Fruit fly (Drosophila melanogaster) whole organism, embryonic: ENCODE results near the gene RpS30.

Source experiments
- ATbp ChIP-seq: fragments of 200-800 bp; sonication (Bioruptor generic); optimal IDR thresholded peaks from 2 replicates; lab custom pipeline; 2017; ENCODE audit warnings: missing biosample characterization, mild to moderate bottlenecking, missing genetic modification characterization, missing genetic modification reagents
- Aef1 ChIP-seq: fragments of 200-800 bp; sonication (Bioruptor generic); IDR thresholded peaks from 3 replicates; pipeline ENCODE4 v1.3.6; 2022; ENCODE audit warnings: missing biosample characterization, missing genetic modification characterization
- CG10209 ChIP-seq: fragments of 200-800 bp; sonication (Bioruptor generic); optimal IDR thresholded peaks from 3 replicates; lab custom pipeline; 2017; ENCODE audit warnings: missing biosample characterization, mild to moderate bottlenecking, missing genetic modification characterization, missing genetic modification reagents
- CG1024 ChIP-seq: fragments of 200-800 bp; sonication (Bioruptor generic); IDR thresholded peaks from 2 replicates; pipeline ENCODE4 v1.3.6; 2022; ENCODE audit warnings: missing biosample characterization, missing genetic modification characterization
- CG11723 ChIP-seq: fragments of 200-800 bp; sonication (Bioruptor generic); optimal IDR thresholded peaks from 2 replicates; lab custom pipeline; 2017; ENCODE audit warnings: missing biosample characterization, mild to moderate bottlenecking, missing genetic modification characterization
- CG12219 ChIP-seq: fragments of 200-800 bp; sonication (Bioruptor generic); optimal IDR thresholded peaks from 3 replicates; lab custom pipeline; 2018; ENCODE audit warnings: missing biosample characterization, mild to moderate bottlenecking, missing genetic modification characterization
- CG1233 ChIP-seq: fragments of 200-800 bp; sonication (Bioruptor generic); optimal IDR thresholded peaks from 4 replicates; lab custom pipeline; 2018; ENCODE audit warnings: missing biosample characterization, mild to moderate bottlenecking, missing genetic modification characterization
- CG12391 ChIP-seq: fragments of 200-800 bp; sonication (Bioruptor generic); optimal IDR thresholded peaks from 3 replicates; lab custom pipeline; 2018; ENCODE audit warnings: missing biosample characterization, mild to moderate bottlenecking, missing genetic modification characterization, moderate library complexity
- CG14441 ChIP-seq: fragments of 200-800 bp; sonication (Bioruptor generic); IDR thresholded peaks from 2 replicates; pipeline ENCODE4 v1.3.6; 2022; ENCODE audit warnings: missing biosample characterization, missing genetic modification characterization
- CG15011 ChIP-seq: fragments of 200-800 bp; sonication (Bioruptor generic); optimal IDR thresholded peaks from 3 replicates; lab custom pipeline; 2018; ENCODE audit warnings: missing biosample characterization, mild to moderate bottlenecking, missing genetic modification characterization
- CG17385 ChIP-seq: fragments of 200-800 bp; sonication (Bioruptor generic); optimal IDR thresholded peaks from 3 replicates; lab custom pipeline; 2018; ENCODE audit warnings: missing biosample characterization, mild to moderate bottlenecking, missing genetic modification characterization
- CG18476 ChIP-seq: fragments of 200-800 bp; sonication (Bioruptor generic); optimal IDR thresholded peaks from 2 replicates; lab custom pipeline; 2016; ENCODE audit warnings: missing biosample characterization, mild to moderate bottlenecking, missing genetic modification characterization
- CG18619 ChIP-seq: fragments of 200-800 bp; sonication (Bioruptor generic); optimal IDR thresholded peaks from 3 replicates; lab custom pipeline; 2017; ENCODE audit warnings: missing biosample characterization, mild to moderate bottlenecking, missing genetic modification characterization
- CG2875 ChIP-seq: fragments of 200-800 bp; sonication (Bioruptor generic); optimal IDR thresholded peaks from 2 replicates; lab custom pipeline; 2017; ENCODE audit warnings: missing biosample characterization, mild to moderate bottlenecking, missing genetic modification characterization, missing genetic modification reagents
- CG32767 ChIP-seq: fragments of 200-800 bp; sonication (Bioruptor generic); IDR thresholded peaks from 2 replicates; pipeline ENCODE4 v1.3.6; 2022; ENCODE audit warnings: missing biosample characterization, missing genetic modification characterization
- CG3847 ChIP-seq: fragments of 200-800 bp; sonication (Bioruptor generic); IDR thresholded peaks from 2 replicates; pipeline ENCODE4 v1.3.6; 2022; ENCODE audit warnings: missing biosample characterization, missing genetic modification characterization
- CG4282 ChIP-seq: fragments of 200-800 bp; sonication (Bioruptor generic); optimal IDR thresholded peaks from 2 replicates; lab custom pipeline; 2016; ENCODE audit warnings: missing biosample characterization, missing genetic modification characterization
- CG8089 ChIP-seq: fragments of 200-800 bp; sonication (Bioruptor generic); optimal IDR thresholded peaks from 3 replicates; lab custom pipeline; 2016; ENCODE audit warnings: missing biosample characterization, missing genetic modification characterization
- CG8388 ChIP-seq: fragments of 200-800 bp; sonication (Bioruptor generic); optimal IDR thresholded peaks from 2 replicates; lab custom pipeline; 2019; ENCODE audit warnings: missing biosample characterization, mild to moderate bottlenecking, missing genetic modification characterization, moderate library complexity
- CTCF ChIP-seq: fragments of 200-800 bp; sonication (Bioruptor generic); optimal IDR thresholded peaks from 2 replicates; lab custom pipeline; 2017; ENCODE audit warnings: missing biosample characterization, mild to moderate bottlenecking, missing genetic modification characterization, moderate library complexity
- Chrac-16 ChIP-seq: fragments of 200-800 bp; sonication (Bioruptor generic); optimal IDR thresholded peaks from 3 replicates; lab custom pipeline; 2016; ENCODE audit warnings: missing biosample characterization, missing genetic modification characterization
- D ChIP-seq, 2 experiments: fragments of 200-800 bp in 1 of 2; fragments of >200 bp in 1 of 2; sonication (Bioruptor generic) in 1 of 2; optimal IDR thresholded peaks; 2 replicates in 1 of 2; 3 replicates in 1 of 2; lab custom pipeline; 2017; ENCODE audit warnings: mild to moderate bottlenecking in 1 of 2, missing biosample characterization in 1 of 2, missing genetic modification characterization in 1 of 2, missing genetic modification reagents in 1 of 2
- Dip2 ChIP-seq: fragments of 200-800 bp; sonication (Bioruptor generic); IDR thresholded peaks from 2 replicates; pipeline ENCODE4 v1.3.6; 2022; ENCODE audit warnings: missing biosample characterization, missing genetic modification characterization
- Dp ChIP-seq: fragments of 200-800 bp; sonication (Bioruptor generic); optimal IDR thresholded peaks from 2 replicates; lab custom pipeline; 2018; ENCODE audit warnings: missing biosample characterization, mild to moderate bottlenecking, missing genetic modification characterization, moderate library complexity
- E2f1 ChIP-seq: fragments of 200-800 bp; sonication (Bioruptor generic); IDR thresholded peaks from 2 replicates; pipeline ENCODE4 v1.3.6; 2022; ENCODE audit warnings: missing biosample characterization, missing genetic modification characterization
- Fer1 ChIP-seq: fragments of 200-800 bp; sonication (Bioruptor generic); optimal IDR thresholded peaks from 2 replicates; lab custom pipeline; 2017; ENCODE audit warnings: missing biosample characterization, mild to moderate bottlenecking, missing genetic modification characterization
- H2.0 ChIP-seq: fragments of 200-800 bp; sonication (Bioruptor generic); IDR thresholded peaks from 2 replicates; pipeline ENCODE4 v1.3.6; 2022; ENCODE audit warnings: missing biosample characterization, missing genetic modification characterization
- HLHmδ ChIP-seq: fragments of 200-800 bp; sonication (Bioruptor generic); optimal IDR thresholded peaks from 2 replicates; lab custom pipeline; 2018; ENCODE audit warnings: missing biosample characterization, mild to moderate bottlenecking, missing genetic modification characterization, moderate library complexity
- Scr ChIP-seq: fragments of 200-800 bp; sonication (Bioruptor generic); IDR thresholded peaks from 2 replicates; pipeline ENCODE4 v1.3.6; 2022; ENCODE audit warnings: missing biosample characterization, missing genetic modification characterization; ENCODE audit not compliant: partially characterized antibody
- Sin3A ChIP-seq: fragments of >200 bp; optimal IDR thresholded peaks from 2 replicates; lab custom pipeline; 2018
- Tbp ChIP-seq: fragments of >200 bp; optimal IDR thresholded peaks from 2 replicates; lab custom pipeline; 2018; ENCODE audit warnings: missing biosample characterization, missing genetic modification characterization
- abd-A ChIP-seq: fragments of 200-800 bp; sonication (Bioruptor generic); optimal IDR thresholded peaks from 3 replicates; lab custom pipeline; 2019; ENCODE audit warnings: missing biosample characterization, mild to moderate bottlenecking, missing genetic modification characterization, moderate library complexity
- cas ChIP-seq: fragments of 200-800 bp; sonication (Bioruptor generic); IDR thresholded peaks from 2 replicates; pipeline ENCODE4 v1.3.6; 2022; ENCODE audit warnings: missing biosample characterization, missing genetic modification characterization
- cato ChIP-seq: fragments of 200-800 bp; sonication (Bioruptor generic); optimal IDR thresholded peaks from 2 replicates; lab custom pipeline; 2016; ENCODE audit warnings: missing biosample characterization, missing genetic modification characterization, borderline replicate concordance
- dan ChIP-seq: fragments of 200-800 bp; sonication (Bioruptor generic); IDR thresholded peaks from 2 replicates; pipeline ENCODE4 v1.3.6; 2022; ENCODE audit warnings: missing biosample characterization, missing genetic modification characterization
- ems ChIP-seq: fragments of 200-800 bp; sonication (Bioruptor generic); optimal IDR thresholded peaks from 3 replicates; lab custom pipeline; 2016; ENCODE audit warnings: missing biosample characterization, missing genetic modification characterization
- eve ChIP-seq, 2 experiments: fragments of >200 bp; optimal IDR thresholded peaks; 2 replicates each; lab custom pipeline; 2017; ENCODE audit warnings: missing biosample characterization in 2 of 2, missing genetic modification characterization in 2 of 2
- fd102C ChIP-seq: fragments of 200-800 bp; sonication (Bioruptor generic); optimal IDR thresholded peaks from 2 replicates; lab custom pipeline; 2018; ENCODE audit warnings: missing biosample characterization, mild to moderate bottlenecking, missing genetic modification characterization, moderate library complexity
- grau ChIP-seq: fragments of 200-800 bp; optimal IDR thresholded peaks from 3 replicates; lab custom pipeline; 2019; ENCODE audit warnings: missing biosample characterization, mild to moderate bottlenecking, missing genetic modification characterization, moderate library complexity
- ken ChIP-seq: fragments of 200-800 bp; sonication (Bioruptor generic); IDR thresholded peaks from 3 replicates; pipeline ENCODE4 v1.3.6; 2022; ENCODE audit warnings: missing biosample characterization, missing genetic modification characterization
- klu ChIP-seq: fragments of 200-800 bp; sonication (Bioruptor generic); IDR thresholded peaks from 2 replicates; pipeline ENCODE4 v1.3.6; 2022; ENCODE audit warnings: missing biosample characterization, missing genetic modification characterization
- knrl ChIP-seq: fragments of 200-800 bp; sonication (Bioruptor generic); IDR thresholded peaks from 3 replicates; pipeline ENCODE4 v1.3.6; 2022; ENCODE audit warnings: missing biosample characterization, missing genetic modification characterization; ENCODE audit not compliant: partially characterized antibody
- lbe ChIP-seq: fragments of 200-800 bp; sonication (Bioruptor generic); optimal IDR thresholded peaks from 2 replicates; lab custom pipeline; 2016; ENCODE audit warnings: missing biosample characterization, mild to moderate bottlenecking, missing genetic modification characterization
- oc ChIP-seq: fragments of 200-800 bp; sonication (Bioruptor generic); optimal IDR thresholded peaks from 2 replicates; lab custom pipeline; 2018; ENCODE audit warnings: missing biosample characterization, mild to moderate bottlenecking, missing genetic modification characterization, moderate library complexity
- otp ChIP-seq: fragments of 200-800 bp; sonication (Bioruptor generic); IDR thresholded peaks from 3 replicates; pipeline ENCODE4, ENCODE4 v1.3.6; 2022; ENCODE audit warnings: missing biosample characterization, missing genetic modification characterization
- prd ChIP-seq, 3 experiments: fragments of >200 bp in 2 of 3; fragments of 200-800 bp in 1 of 3; sonication (Bioruptor generic) in 1 of 3; optimal IDR thresholded peaks in 2 of 3; IDR thresholded peaks in 1 of 3; 2 replicates in 2 of 3; 3 replicates in 1 of 3; pipeline versions ENCODE4 v1.3.6 to Lab custom; 2017 to 2022; ENCODE audit warnings: missing biosample characterization in 1 of 3, missing genetic modification characterization in 1 of 3
- pzg ChIP-seq: fragments of 200-800 bp; sonication (Bioruptor generic); optimal IDR thresholded peaks from 3 replicates; lab custom pipeline; 2018; ENCODE audit warnings: missing biosample characterization, mild to moderate bottlenecking, missing genetic modification characterization, moderate library complexity
- shn ChIP-seq: fragments of 200-800 bp; sonication (Bioruptor generic); optimal IDR thresholded peaks from 3 replicates; lab custom pipeline; 2016; ENCODE audit warnings: missing biosample characterization, missing genetic modification characterization
- sug ChIP-seq: fragments of 200-800 bp; optimal IDR thresholded peaks from 2 replicates; lab custom pipeline; 2019; ENCODE audit warnings: missing biosample characterization, mild to moderate bottlenecking, missing genetic modification characterization, moderate library complexity
- ttk ChIP-seq: fragments of 200-800 bp; sonication (Bioruptor generic); IDR thresholded peaks from 2 replicates; pipeline ENCODE4 v2.1.2; 2022; ENCODE audit warnings: missing biosample characterization, missing genetic modification characterization
- zf30C ChIP-seq: fragments of 200-800 bp; sonication (Bioruptor generic); optimal IDR thresholded peaks from 3 replicates; lab custom pipeline; 2018; ENCODE audit warnings: missing biosample characterization, mild to moderate bottlenecking, missing genetic modification characterization

Gene RpS30

DNA sequence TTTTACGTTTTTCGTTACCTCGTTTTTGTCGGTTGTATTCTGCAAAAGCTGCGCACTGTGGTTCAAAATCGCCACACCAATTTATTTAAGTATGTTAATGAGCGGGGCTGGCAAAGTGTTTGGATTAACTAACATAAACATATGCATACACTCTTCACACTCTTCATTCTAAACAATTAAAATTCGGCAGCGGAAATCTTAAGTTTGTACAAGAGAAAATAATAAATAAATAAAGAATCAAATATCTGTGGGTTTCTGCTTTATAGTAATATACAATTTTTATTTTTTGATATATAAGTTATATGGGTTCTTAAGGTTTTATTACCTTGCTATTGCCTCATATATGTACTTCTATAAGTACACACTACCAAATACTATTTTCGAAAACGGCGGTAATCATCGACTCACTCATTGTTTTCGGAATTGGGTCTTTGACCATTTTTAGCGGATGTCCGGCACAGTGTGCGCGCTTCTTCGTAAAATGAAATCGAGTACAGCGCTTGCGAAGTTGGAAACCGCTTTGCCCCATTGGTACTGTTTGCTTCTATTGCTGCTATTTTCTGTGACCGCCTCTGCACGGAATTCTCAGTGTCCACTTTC lies 14.0 kb upstream of the RpS30 start (continued):
- TF ChIP-seq CG14441 (GFP tag; lab: Robert Waterston, UW) (peak; percentile 11; the same call in 1 of the 2 replicates), sug (no peak), CG10209 (GFP tag; lab: Kevin White, UChicago) (peak; percentile 21), CG17385 (peak; percentile 7), CG4282 (no peak), CG18619 (GFP tag; lab: Kevin White, UChicago) (peak; percentile 28), Fer1 (GFP tag; lab: Kevin White, UChicago) (peak; percentile 1), Sin3A (lab: Kevin White, UChicago) (no peak), abd-A (tag; lab: Kevin White, UChicago) (no peak), H2.0 (GFP tag; lab: Robert Waterston, UW) (no peak), shn (no peak), cas (no peak), fd102C (GFP tag; lab: Kevin White, UChicago) (no peak), CG32767 (GFP tag; lab: Robert Waterston, UW) (no peak), Tbp (no peak), ken (no peak), oc (tag; lab: Kevin White, UChicago) (no peak), knrl (GFP tag; lab: Robert Waterston, UW) (no peak), zf30C (GFP tag; lab: Kevin White, UChicago) (no peak), Dip2 (GFP tag; lab: Robert Waterston, UW) (no peak), grau (tag; lab: Kevin White, UChicago) (peak; percentile 50), CG8089 (GFP tag; lab: Kevin White, UChicago) (no peak), Aef1 (GFP tag; lab: Robert Waterston, UW) (no peak), CG12219 (no peak), ATbp (no peak), CG12391 (peak; percentile 19), klu (no peak), ttk (GFP tag; lab: Robert Waterston, UW) (no peak), CG1024 (no peak), CG2875 (GFP tag; lab: Kevin White, UChicago) (no peak), CTCF (GFP tag; lab: Kevin White, UChicago) (no peak), lbe (GFP tag; lab: Kevin White, UChicago) (no peak), CG8388 (no peak), otp (no peak), Dp (GFP tag; lab: Kevin White, UChicago) (no peak), Chrac-16 (GFP tag; lab: Kevin White, UChicago) (no peak), D (optimal IDR thresholded peaks at IDR 0.05; lab: Kevin White, UChicago) (no peak), D (GFP tag; optimal IDR thresholded peaks at IDR 0.05; lab: Kevin White, UChicago) (no peak), pzg (GFP tag; lab: Kevin White, UChicago) (no peak), ems (GFP tag; lab: Kevin White, UChicago) (no peak), dan (GFP tag; lab: Robert Waterston, UW) (no peak), CG15011 (GFP tag; lab: Kevin White, UChicago) (no peak), CG1233 (GFP tag; lab: Kevin White, UChicago) (peak; percentile 1), CG11723 (GFP tag; lab: Kevin White, UChicago) (no peak), cato (GFP tag; lab: Kevin White, UChicago) (no peak), CG3847 (GFP tag; lab: Robert Waterston, UW) (no peak), CG18476 (GFP tag; lab: Kevin White, UChicago) (no peak), Scr (GFP tag; lab: Robert Waterston, UW) (no peak), E2f1 (GFP tag; lab: Robert Waterston, UW) (no peak), prd (optimal IDR thresholded peaks at IDR 0.05; lab: Kevin White, UChicago) (no peak), prd (GFP tag; IDR thresholded peaks at IDR 0.05; lab: Robert Waterston, UW) (no peak), HLHmδ (no peak), eve (GFP tag; optimal IDR thresholded peaks at IDR 0.05; lab: Kevin White, UChicago) (peak in 1 of 2 experiments; percentile 61)
